Fruit fly (Drosophila melanogaster) whole organism, prepupa: ENCODE measurements around the gene SP555.

ENCODE experiments used
- Blimp-1 ChIP-seq: fragments of 200-800 bp; sonication (Bioruptor generic); optimal IDR thresholded peaks from 3 replicates; lab custom pipeline; 2017; ENCODE audit warnings: missing biosample characterization, missing genetic modification characterization, mild to moderate bottlenecking, moderate library complexity, missing genetic modification reagents
- CG10631 ChIP-seq: fragments of 200-800 bp; sonication (Bioruptor generic); optimal IDR thresholded peaks from 2 replicates; lab custom pipeline; 2016; ENCODE audit warnings: missing biosample characterization, missing genetic modification characterization
- CG10669 ChIP-seq: fragments of 200-800 bp; sonication (Bioruptor generic); optimal IDR thresholded peaks from 3 replicates; lab custom pipeline; 2018; ENCODE audit warnings: missing biosample characterization, mild to moderate bottlenecking, missing genetic modification characterization, moderate library complexity
- CG11294 ChIP-seq: fragments of 200-800 bp; sonication (Bioruptor generic); IDR thresholded peaks from 2 replicates; pipeline ENCODE4 v1.3.6; 2022; ENCODE audit warnings: missing biosample characterization, missing genetic modification characterization
- CG11762 ChIP-seq: fragments of 200-800 bp; sonication (Bioruptor generic); optimal IDR thresholded peaks from 3 replicates; lab custom pipeline; 2016; ENCODE audit warnings: missing biosample characterization, missing genetic modification characterization; ENCODE audit not compliant: insufficient read depth
- CG15336 ChIP-seq: fragments of 200-800 bp; sonication (Bioruptor generic); IDR thresholded peaks from 2 replicates; pipeline ENCODE4 v1.3.6; 2022; ENCODE audit warnings: missing biosample characterization, missing genetic modification characterization
- CG1621 ChIP-seq: fragments of 200-800 bp; sonication (Bioruptor generic); optimal IDR thresholded peaks from 3 replicates; lab custom pipeline; 2018; ENCODE audit warnings: missing biosample characterization, mild to moderate bottlenecking, missing genetic modification characterization
- CG16779 ChIP-seq: fragments of 200-800 bp; sonication (Bioruptor generic); optimal IDR thresholded peaks from 3 replicates; lab custom pipeline; 2017; ENCODE audit warnings: missing biosample characterization, mild to moderate bottlenecking, missing genetic modification characterization
- CG3032 ChIP-seq: fragments of 200-800 bp; optimal IDR thresholded peaks from 2 replicates; lab custom pipeline; 2019; ENCODE audit warnings: missing biosample characterization, mild to moderate bottlenecking, missing genetic modification characterization, moderate library complexity
- CG31627 ChIP-seq: fragments of 200-800 bp; sonication (Bioruptor generic); optimal IDR thresholded peaks from 3 replicates; lab custom pipeline; 2016; ENCODE audit warnings: missing biosample characterization, missing genetic modification characterization
- CG32006 ChIP-seq: fragments of 200-800 bp; sonication (Bioruptor generic); optimal IDR thresholded peaks from 3 replicates; lab custom pipeline; 2017; ENCODE audit warnings: missing biosample characterization, mild to moderate bottlenecking, missing genetic modification characterization
- CG3919 ChIP-seq: fragments of 200-800 bp; sonication (Bioruptor generic); optimal IDR thresholded peaks from 3 replicates; lab custom pipeline; 2016; ENCODE audit warnings: missing biosample characterization, missing genetic modification characterization
- CG4318 ChIP-seq: fragments of 200-800 bp; sonication (Bioruptor generic); optimal IDR thresholded peaks from 3 replicates; lab custom pipeline; 2017; ENCODE audit warnings: missing biosample characterization, mild to moderate bottlenecking, missing genetic modification characterization
- CG6163 ChIP-seq: fragments of 200-800 bp; sonication (Bioruptor generic); IDR thresholded peaks from 3 replicates; pipeline ENCODE4 v1.3.6; 2022; ENCODE audit warnings: missing biosample characterization, missing genetic modification characterization
- CG6276 ChIP-seq: fragments of 200-800 bp; sonication (Bioruptor generic); optimal IDR thresholded peaks from 2 replicates; lab custom pipeline; 2017; ENCODE audit warnings: missing biosample characterization, mild to moderate bottlenecking, missing genetic modification characterization
- CG6792 ChIP-seq: fragments of 200-800 bp; sonication (Bioruptor generic); optimal IDR thresholded peaks from 3 replicates; lab custom pipeline; 2016; ENCODE audit warnings: missing biosample characterization, missing genetic modification characterization
- CG6808 ChIP-seq: fragments of 200-800 bp; sonication (Bioruptor generic); optimal IDR thresholded peaks from 3 replicates; lab custom pipeline; 2017; ENCODE audit warnings: missing biosample characterization, missing genetic modification characterization, mild to moderate bottlenecking, moderate library complexity, missing genetic modification reagents
- CG7368 ChIP-seq: fragments of 200-800 bp; sonication (Bioruptor generic); optimal IDR thresholded peaks from 3 replicates; lab custom pipeline; 2016; ENCODE audit warnings: missing biosample characterization, missing genetic modification characterization
- CG8119 ChIP-seq: fragments of 200-800 bp; sonication (Bioruptor generic); IDR thresholded peaks from 3 replicates; pipeline ENCODE4 v1.3.6; 2022; ENCODE audit warnings: missing biosample characterization, missing genetic modification characterization
- CG8319 ChIP-seq: fragments of 200-800 bp; sonication (Bioruptor generic); optimal IDR thresholded peaks from 3 replicates; lab custom pipeline; 2016; ENCODE audit warnings: missing biosample characterization, missing genetic modification characterization
- CG9139 ChIP-seq: fragments of 200-800 bp; sonication (Bioruptor generic); optimal IDR thresholded peaks from 3 replicates; lab custom pipeline; 2017; ENCODE audit warnings: missing biosample characterization, mild to moderate bottlenecking, missing genetic modification characterization
- Eip93F ChIP-seq: fragments of 200-800 bp; sonication (Bioruptor generic); optimal IDR thresholded peaks from 2 replicates; lab custom pipeline; 2016; ENCODE audit warnings: missing biosample characterization, mild to moderate bottlenecking, missing genetic modification characterization
- Ets21C ChIP-seq: fragments of 200-800 bp; sonication (Bioruptor generic); optimal IDR thresholded peaks from 3 replicates; lab custom pipeline; 2016; ENCODE audit warnings: missing biosample characterization, missing genetic modification characterization
- Ets96B ChIP-seq: fragments of 200-800 bp; optimal IDR thresholded peaks from 2 replicates; lab custom pipeline; 2019; ENCODE audit warnings: missing biosample characterization, mild to moderate bottlenecking, missing genetic modification characterization, moderate library complexity
- Gug ChIP-seq: fragments of 200-800 bp; sonication (Bioruptor generic); IDR thresholded peaks from 2 replicates; pipeline ENCODE4 v1.3.6; 2022; ENCODE audit warnings: missing biosample characterization, missing genetic modification characterization
- Hr38 ChIP-seq: sonication (Bioruptor generic); optimal IDR thresholded peaks from 2 replicates; lab custom pipeline; 2016; ENCODE audit warnings: missing biosample characterization, missing genetic modification characterization
- Hr4 ChIP-seq: fragments of 200-800 bp; sonication (Bioruptor generic); optimal IDR thresholded peaks from 3 replicates; lab custom pipeline; 2016; ENCODE audit warnings: missing biosample characterization, missing genetic modification characterization
- Met ChIP-seq: fragments of 200-800 bp; sonication (Bioruptor generic); optimal IDR thresholded peaks from 3 replicates; lab custom pipeline; 2016; ENCODE audit warnings: missing biosample characterization, missing genetic modification characterization
- OdsH ChIP-seq: fragments of 200-800 bp; sonication (Bioruptor generic); optimal IDR thresholded peaks from 3 replicates; lab custom pipeline; 2016; ENCODE audit warnings: missing biosample characterization, missing genetic modification characterization
- Smox ChIP-seq: fragments of 200-800 bp; sonication (Bioruptor generic); optimal IDR thresholded peaks from 3 replicates; lab custom pipeline; 2016; ENCODE audit warnings: missing biosample characterization, missing genetic modification characterization
- Sox102F ChIP-seq: fragments of 200-800 bp; sonication (Bioruptor generic); optimal IDR thresholded peaks from 2 replicates; lab custom pipeline; 2016; ENCODE audit warnings: missing biosample characterization, mild to moderate bottlenecking, missing genetic modification characterization
- Sox14 ChIP-seq: fragments of 200-800 bp; sonication (Bioruptor generic); optimal IDR thresholded peaks from 3 replicates; lab custom pipeline; 2016; ENCODE audit warnings: missing biosample characterization, missing genetic modification characterization
- Sox15 ChIP-seq: fragments of 200-800 bp; sonication (Bioruptor generic); optimal IDR thresholded peaks from 3 replicates; lab custom pipeline; 2016; ENCODE audit warnings: missing biosample characterization, missing genetic modification characterization
- achi ChIP-seq: fragments of 200-800 bp; sonication (Bioruptor generic); optimal IDR thresholded peaks from 3 replicates; lab custom pipeline; 2016; ENCODE audit warnings: missing biosample characterization, missing genetic modification characterization
- acj6 ChIP-seq: fragments of 200-800 bp; sonication (Bioruptor generic); optimal IDR thresholded peaks from 3 replicates; lab custom pipeline; 2016; ENCODE audit warnings: missing biosample characterization, missing genetic modification characterization
- dsx ChIP-seq: fragments of 200-800 bp; optimal IDR thresholded peaks from 3 replicates; lab custom pipeline; 2019; ENCODE audit warnings: missing biosample characterization, mild to moderate bottlenecking, missing genetic modification characterization, moderate library complexity; ENCODE audit not compliant: poor library complexity, severe bottlenecking
- eg ChIP-seq: fragments of 200-800 bp; sonication (Bioruptor generic); IDR thresholded peaks from 3 replicates; pipeline ENCODE4 v1.3.6; 2022; ENCODE audit warnings: missing biosample characterization, missing genetic modification characterization
- esn ChIP-seq: fragments of 200-800 bp; sonication (Bioruptor generic); optimal IDR thresholded peaks from 2 replicates; lab custom pipeline; 2016; ENCODE audit warnings: missing biosample characterization, mild to moderate bottlenecking, missing genetic modification characterization, moderate library complexity
- fd85E ChIP-seq: fragments of 200-800 bp; sonication (Bioruptor generic); optimal IDR thresholded peaks from 3 replicates; lab custom pipeline; 2016; ENCODE audit warnings: missing biosample characterization, missing genetic modification characterization
- fkh ChIP-seq: fragments of 200-800 bp; sonication (Bioruptor generic); optimal IDR thresholded peaks from 3 replicates; lab custom pipeline; 2017; ENCODE audit warnings: missing biosample characterization, mild to moderate bottlenecking, missing genetic modification characterization, moderate library complexity
- lz ChIP-seq: fragments of 200-800 bp; sonication (Bioruptor generic); optimal IDR thresholded peaks from 3 replicates; lab custom pipeline; 2016; ENCODE audit warnings: missing biosample characterization, missing genetic modification characterization
- net ChIP-seq: fragments of 200-800 bp; sonication (Bioruptor generic); optimal IDR thresholded peaks from 3 replicates; lab custom pipeline; 2016; ENCODE audit warnings: missing biosample characterization, missing genetic modification characterization
- pdm3 ChIP-seq: fragments of 200-800 bp; sonication (Bioruptor generic); optimal IDR thresholded peaks from 3 replicates; lab custom pipeline; 2016; ENCODE audit warnings: missing biosample characterization, missing genetic modification characterization
- spab ChIP-seq: fragments of 200-800 bp; sonication (Bioruptor generic); optimal IDR thresholded peaks from 2 replicates; lab custom pipeline; 2017; ENCODE audit warnings: missing biosample characterization, mild to moderate bottlenecking, missing genetic modification characterization, missing genetic modification reagents
- ss ChIP-seq, 2 experiments: fragments of 200-800 bp; sonication (Bioruptor generic); optimal IDR thresholded peaks; 2 replicates in 1 of 2; 3 replicates in 1 of 2; lab custom pipeline; 2017 to 2018; ENCODE audit warnings: mild to moderate bottlenecking in 2 of 2, missing biosample characterization in 2 of 2, missing genetic modification characterization in 2 of 2, moderate library complexity in 1 of 2
- svp ChIP-seq: fragments of 200-800 bp; sonication (Bioruptor generic); peaks from one replicate; lab custom pipeline; 2016; ENCODE audit warnings: missing biosample characterization, missing genetic modification characterization
- topi ChIP-seq: fragments of 200-800 bp; sonication (Bioruptor generic); optimal IDR thresholded peaks from 3 replicates; lab custom pipeline; 2016; ENCODE audit warnings: missing biosample characterization, missing genetic modification characterization

Gene SP555

dm6 chr2L:5043043-5043442 is 5.5 kb downstream of the SP555 start, which contains the start of the genes CG33995, CG44000 and CG44001 (continued):
- TF ChIP-seq ss (GFP tag; optimal IDR thresholded peaks at IDR 0.05; lab: Kevin White, UChicago) (no peak), net (GFP tag; lab: Kevin White, UChicago) (no peak), pdm3 (peak; percentile 37), esn (GFP tag; lab: Kevin White, UChicago) (peak; percentile 52), CG10631 (GFP tag; lab: Kevin White, UChicago) (no peak), achi (peak; percentile 5), Ets21C (GFP tag; lab: Kevin White, UChicago) (peak; percentile 29), CG3032 (peak; percentile 47), dsx (GFP tag; lab: Kevin White, UChicago) (peak; percentile 8), topi (peak; percentile 42), CG8119 (GFP tag; lab: Robert Waterston, UW) (no peak), CG7368 (GFP tag; lab: Kevin White, UChicago) (peak; percentile 4), CG6808 (no peak), CG1621 (tag; lab: Kevin White, UChicago) (no peak), eg (peak; percentile 43; the same call in 2 of the 3 replicates), CG6163 (GFP tag; lab: Robert Waterston, UW) (no peak), CG8319 (GFP tag; lab: Kevin White, UChicago) (no peak), Sox14 (peak; percentile 70), svp (GFP tag; lab: Kevin White, UChicago) (peak; percentile 76), CG32006 (GFP tag; lab: Kevin White, UChicago) (no peak), CG3919 (peak; percentile 54), Sox102F (no peak), Hr4 (GFP tag; lab: Kevin White, UChicago) (peak; percentile 20), fd85E (GFP tag; lab: Kevin White, UChicago) (no peak), Ets96B (no peak), CG11762 (GFP tag; lab: Kevin White, UChicago) (no peak)

- peak; percentile 80 for TF ChIP-seq pdm3
- peak; percentile 61 for TF ChIP-seq Smox (GFP tag; lab: Kevin White, UChicago)
- peak; percentile 63 for TF ChIP-seq CG16779 (tag; lab: Kevin White, UChicago)
- TF ChIP-seq spab: peak; percentile 50
- TF ChIP-seq CG11294 (GFP tag; lab: Robert Waterston, UW): peak; percentile 67
- peak; percentile 73 for TF ChIP-seq CG31627 (GFP tag; lab: Kevin White, UChicago)
- TF ChIP-seq CG3919: peak; percentile 69
- peak; percentile 87 for TF ChIP-seq CG32006 (GFP tag; lab: Kevin White, UChicago)
- TF ChIP-seq fd85E (GFP tag; lab: Kevin White, UChicago): no peak
- peak; percentile 53 for TF ChIP-seq CG6792 (GFP tag; lab: Kevin White, UChicago)
- peak; percentile 59 for TF ChIP-seq CG3032
- peak; percentile 79 for TF ChIP-seq CG10631 (GFP tag; lab: Kevin White, UChicago)
- TF ChIP-seq Met (GFP tag; lab: Kevin White, UChicago): peak; percentile 50
- peak; percentile 72 for TF ChIP-seq achi
- peak; percentile 67 for TF ChIP-seq CG15336 (GFP tag; lab: Robert Waterston, UW)
- peak; percentile 68 for TF ChIP-seq lz (GFP tag; lab: Kevin White, UChicago)
- peak; percentile 30 for TF ChIP-seq CG11762 (GFP tag; lab: Kevin White, UChicago)
- TF ChIP-seq net (GFP tag; lab: Kevin White, UChicago): peak; percentile 68
- TF ChIP-seq Gug (GFP tag; lab: Robert Waterston, UW): peak; percentile 57
- peak; percentile 48 for TF ChIP-seq Blimp-1 (GFP tag; lab: Kevin White, UChicago)
- TF ChIP-seq Eip93F (GFP tag; lab: Kevin White, UChicago): peak; percentile 10
- peak; percentile 47 for TF ChIP-seq dsx (GFP tag; lab: Kevin White, UChicago)
- TF ChIP-seq CG10669 (GFP tag; lab: Kevin White, UChicago): peak; percentile 66
- TF ChIP-seq Sox14: peak; percentile 61
- peak; percentile 86 for TF ChIP-seq CG6163 (GFP tag; lab: Robert Waterston, UW)
- peak; percentile 72 for TF ChIP-seq CG6276 (GFP tag; lab: Kevin White, UChicago)
- peak; percentile 30 for TF ChIP-seq Sox15 (GFP tag; lab: Kevin White, UChicago)
- peak; percentile 61 for TF ChIP-seq CG6808
- TF ChIP-seq Hr38 (GFP tag; lab: Kevin White, UChicago): no peak
- no peak for TF ChIP-seq CG9139
- peak; percentile 74 for TF ChIP-seq CG8119 (GFP tag; lab: Robert Waterston, UW)
- peak; percentile 28 for TF ChIP-seq CG8319 (GFP tag; lab: Kevin White, UChicago)
- TF ChIP-seq Hr4 (GFP tag; lab: Kevin White, UChicago): peak; percentile 79
- TF ChIP-seq CG4318: peak; percentile 76
- peak; percentile 77 for TF ChIP-seq acj6
- peak; percentile 85 for TF ChIP-seq OdsH (GFP tag; lab: Kevin White, UChicago)
- no peak for TF ChIP-seq fkh (GFP tag; lab: Kevin White, UChicago)
Observed at dm6 chr2L:5043495-5044146, 6.1 kb downstream of the SP555 start.
